Worm (Caenorhabditis elegans) whole organism, early embryonic: ENCODE measurements around the gene gst-18.

Experiments
- B0310.2 ChIP-seq: sonication (generic microtip); optimal IDR thresholded peaks from 2 replicates; lab custom pipeline; 2016; ENCODE audit warnings: mild to moderate bottlenecking, missing genetic modification characterization, missing compliant biosample characterization
- F13C5.2 ChIP-seq: sonication (generic microtip); optimal IDR thresholded peaks from 2 replicates; lab custom pipeline; 2017; ENCODE audit warnings: mild to moderate bottlenecking, missing genetic modification characterization, inconsistent platforms, missing compliant biosample characterization
- aly-1 ChIP-seq: sonication (generic microtip); optimal IDR thresholded peaks from 2 replicates; lab custom pipeline; 2016; ENCODE audit warnings: missing genetic modification characterization, missing compliant biosample characterization
- ama-1 ChIP-seq: fragments of 150-350 bp; optimal IDR thresholded peaks from 2 replicates; lab custom pipeline; 2014
- ceh-13 ChIP-seq: fragments of 200-800 bp; sonication (Bioruptor generic); optimal IDR thresholded peaks from 2 replicates; lab custom pipeline; 2018; ENCODE audit warnings: mild to moderate bottlenecking, missing genetic modification characterization, missing compliant biosample characterization
- flt-1 ChIP-seq: fragments of 200-800 bp; sonication (Bioruptor generic); IDR thresholded peaks from 2 replicates; pipeline ENCODE4 v1.3.6; 2022; ENCODE audit warnings: missing genetic modification characterization, missing compliant biosample characterization
- hmbx-1 ChIP-seq: sonication (generic microtip); optimal IDR thresholded peaks from 2 replicates; lab custom pipeline; 2016; ENCODE audit warnings: mild to moderate bottlenecking, missing genetic modification characterization, missing compliant biosample characterization
- hmg-4 ChIP-seq: fragments of 200-800 bp; sonication (Bioruptor generic); optimal IDR thresholded peaks from 2 replicates; lab custom pipeline; 2018; ENCODE audit warnings: mild to moderate bottlenecking, missing genetic modification characterization, missing compliant biosample characterization
- scrt-1 ChIP-seq: fragments of 200-800 bp; sonication (Bioruptor generic); IDR thresholded peaks from 2 replicates; pipeline ENCODE4 v1.3.6; 2022; ENCODE audit warnings: missing genetic modification characterization, missing compliant biosample characterization
- tbx-11 ChIP-seq: fragments of 200-800 bp; sonication (Bioruptor generic); IDR thresholded peaks from 2 replicates; pipeline ENCODE4 v1.3.6; 2022; ENCODE audit warnings: missing genetic modification characterization, missing compliant biosample characterization
- tbx-37 ChIP-seq: fragments of 200-800 bp; sonication (Bioruptor generic); conservative IDR thresholded peaks from 2 replicates; pipeline ENCODE4 v1.3.6; 2022; ENCODE audit warnings: missing genetic modification reagents, missing genetic modification characterization, missing compliant biosample characterization
- tra-4 ChIP-seq: sonication (generic microtip); optimal IDR thresholded peaks from 2 replicates; lab custom pipeline; 2017; ENCODE audit warnings: missing genetic modification characterization, missing compliant biosample characterization

DNA sequence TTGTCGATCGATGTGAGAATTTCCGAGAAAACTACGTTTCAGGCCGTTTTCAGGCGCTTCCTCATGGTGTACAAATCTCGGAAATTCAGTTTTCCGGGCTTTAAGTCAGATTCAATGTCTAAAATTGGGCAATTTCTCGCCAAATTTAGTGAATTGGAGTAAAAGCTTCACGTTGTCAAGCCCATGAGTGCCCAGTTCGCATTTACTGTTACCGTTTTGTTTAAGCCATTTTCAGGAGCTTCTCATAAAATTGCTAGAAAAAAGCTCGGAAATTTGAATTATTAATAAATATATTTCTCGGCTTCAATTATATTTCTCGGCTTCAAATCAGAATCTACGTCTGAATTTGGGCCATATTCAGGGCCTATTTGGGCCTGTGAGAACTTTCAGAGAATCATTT, 47.2 kb upstream of the gst-18 start:
- TF ChIP-seq hmbx-1 (tag; lab: Kevin White, UChicago) (no peak), hmg-4 (no peak), tbx-37 (GFP tag; lab: Robert Waterston, UW) (no peak), scrt-1 (GFP tag; lab: Robert Waterston, UW) (no peak), tra-4 (tag; lab: Kevin White, UChicago) (no peak), F13C5.2 (tag; lab: Kevin White, UChicago) (no peak), B0310.2 (no peak), tbx-11 (GFP tag; lab: Robert Waterston, UW) (no peak), ama-1 (no peak), aly-1 (tag; lab: Kevin White, UChicago) (no peak), ceh-13 (GFP tag; lab: Kevin White, UChicago) (no peak), flt-1 (GFP tag; lab: Robert Waterston, UW) (no peak)
